Fruit fly (Drosophila melanogaster): Measurements from ENCODE around the gene betaTub97EF.

DNA sequence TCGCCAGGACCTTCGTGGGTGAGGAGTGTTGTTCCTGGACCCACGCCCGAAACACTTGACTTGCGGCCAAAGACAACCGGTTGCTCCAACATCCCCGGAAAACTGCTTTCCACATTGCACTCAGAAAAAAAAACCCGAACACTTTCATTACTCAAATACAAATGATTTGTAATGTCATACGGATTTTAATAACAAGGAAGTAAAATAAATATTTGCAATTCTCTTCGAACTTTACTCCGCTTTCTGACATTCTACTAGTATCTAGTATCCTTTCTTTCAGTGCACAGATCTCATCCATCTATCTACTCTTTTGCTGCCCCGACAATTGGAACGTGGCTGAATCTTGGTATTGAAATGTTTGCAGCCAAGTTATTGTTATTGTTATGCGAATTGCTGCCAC is 32.4 kb upstream of the betaTub97EF start:
- TF ChIP-seq CG6854 (GFP tag; optimal IDR thresholded peaks at IDR 0.05) (no peak), esn (GFP tag; optimal IDR thresholded peaks at IDR 0.05) (no peak), CG10669 (GFP tag; optimal IDR thresholded peaks at IDR 0.05) (no peak), CG32006 (GFP tag; optimal IDR thresholded peaks at IDR 0.05) (no peak), CG7368 (GFP tag; optimal IDR thresholded peaks at IDR 0.05) (no peak), topi (GFP tag; optimal IDR thresholded peaks at IDR 0.05) (no peak), Eip78C (GFP tag) (peak; percentile 5), Ets21C (GFP tag; optimal IDR thresholded peaks at IDR 0.05) (no peak), CG4318 (GFP tag; optimal IDR thresholded peaks at IDR 0.05) (no peak), CG6163 (GFP tag; IDR thresholded peaks at IDR 0.05) (no peak), CG8632 (GFP tag; optimal IDR thresholded peaks at IDR 0.05) (no peak), Hr4 (GFP tag; optimal IDR thresholded peaks at IDR 0.05) (no peak), Hr39 (GFP tag; optimal IDR thresholded peaks at IDR 0.05) (no peak)

All from whole organism, prepupa.